Fruit fly (Drosophila melanogaster) whole organism, prepupa: Measurements from ENCODE around the gene mib1.

Source experiments
- CG8119 ChIP-seq: fragments of 200-800 bp; sonication (Bioruptor generic); IDR thresholded peaks from 3 replicates; pipeline ENCODE4 v1.3.6; 2022; ENCODE audit warnings: missing biosample characterization, missing genetic modification characterization
- CG8632 ChIP-seq: fragments of 200-800 bp; sonication (Bioruptor generic); optimal IDR thresholded peaks from 3 replicates; lab custom pipeline; 2016; ENCODE audit warnings: missing biosample characterization, missing genetic modification characterization
- Ets96B ChIP-seq: fragments of 200-800 bp; optimal IDR thresholded peaks from 2 replicates; lab custom pipeline; 2019; ENCODE audit warnings: missing biosample characterization, mild to moderate bottlenecking, missing genetic modification characterization, moderate library complexity
- Met ChIP-seq: fragments of 200-800 bp; sonication (Bioruptor generic); optimal IDR thresholded peaks from 3 replicates; lab custom pipeline; 2016; ENCODE audit warnings: missing biosample characterization, missing genetic modification characterization
- fd59A ChIP-seq: fragments of 200-800 bp; sonication (Bioruptor generic); optimal IDR thresholded peaks from 2 replicates; lab custom pipeline; 2017; ENCODE audit warnings: missing biosample characterization, mild to moderate bottlenecking, missing genetic modification characterization, missing genetic modification reagents
- lz ChIP-seq: fragments of 200-800 bp; sonication (Bioruptor generic); optimal IDR thresholded peaks from 3 replicates; lab custom pipeline; 2016; ENCODE audit warnings: missing biosample characterization, missing genetic modification characterization

dm6 chr3L:15981403-15981802 is 30.2 kb downstream of the mib1 start:
- TF ChIP-seq CG8632 (GFP tag; lab: Kevin White, UChicago) = no peak
- no peak for TF ChIP-seq CG8119 (GFP tag; lab: Robert Waterston, UW)
- TF ChIP-seq Ets96B (tag; lab: Kevin White, UChicago) = no peak
- no peak for TF ChIP-seq lz
- no peak for TF ChIP-seq Met (GFP tag; lab: Kevin White, UChicago)
- no peak for TF ChIP-seq fd59A (GFP tag; lab: Kevin White, UChicago)
